Fruit fly (Drosophila melanogaster) whole organism, wandering third instar larva: ENCODE measurements around the gene Npc2c.

ENCODE experiments used
- dl ChIP-seq, 2 experiments: fragments of 175-275, 200-275 bp in 1 of 2; fragments of 200-275 bp in 1 of 2; sonication (Bioruptor generic); optimal IDR thresholded peaks; lab custom pipeline; 2018; ENCODE audit warnings: mild to moderate bottlenecking in 2 of 2, missing biosample characterization in 2 of 2, missing genetic modification characterization in 2 of 2, moderate library complexity in 2 of 2; ENCODE audit not compliant: partially characterized antibody in 2 of 2, insufficient read depth in 1 of 2
- h ChIP-seq: fragments of 200-800 bp; sonication (Bioruptor generic); optimal IDR thresholded peaks from 3 replicates; lab custom pipeline; 2016; ENCODE audit warnings: missing biosample characterization, mild to moderate bottlenecking, missing genetic modification characterization
- lola ChIP-seq: fragments of >200 bp; optimal IDR thresholded peaks from 2 replicates; lab custom pipeline; 2017; ENCODE audit warnings: missing biosample characterization, missing genetic modification characterization
- pan ChIP-seq: fragments of >200 bp; optimal IDR thresholded peaks from 2 replicates; lab custom pipeline; 2017
- tai ChIP-seq: sonication (Bioruptor generic); optimal IDR thresholded peaks from 2 replicates; lab custom pipeline; 2016; ENCODE audit warnings: missing biosample characterization, missing genetic modification characterization

dm6 chr3R:10056647-10057046 lies 3.4 kb upstream of the Npc2c start:
- TF ChIP-seq lola (GFP tag; lab: Kevin White, UChicago) (no peak), tai (GFP tag; lab: Kevin White, UChicago) (no peak), h (no peak), pan (no peak), dl (GFP tag; optimal IDR thresholded peaks at IDR 0.05; lab: Kevin White, UChicago; ENCODE audit: insufficient read depth in 1 of 2, partially characterized antibody in 2 of 2) (no peak)
